Worm (Caenorhabditis elegans): ENCODE data around the gene srg-42.
A peak's percentile ranks its signal among the peaks of the same experiment; 100 is the strongest.

Gene srg-42

ce11 chrV:11118179-11118725, 39.6 kb downstream of the srg-42 start (continued):
- TF ChIP-seq F37D6.2 (tag; optimal IDR thresholded peaks at IDR 0.05) = no peak
- peak; percentile 78; the same call in 1 of the 2 replicates for TF ChIP-seq zfp-3 (GFP tag; conservative IDR thresholded peaks at IDR 0.05)
- no peak for TF ChIP-seq nhr-111 (GFP tag; optimal IDR thresholded peaks at IDR 0.05)
- peak in 1 of 2 experiments; percentile 14 for TF ChIP-seq daf-16 (GFP tag; optimal IDR thresholded peaks at IDR 0.05)
- TF ChIP-seq daf-16 (tag; optimal IDR thresholded peaks at IDR 0.05) = peak; percentile 28
- no peak for TF ChIP-seq mxl-3 (GFP tag; optimal IDR thresholded peaks at IDR 0.05)
- no peak for TF ChIP-seq skn-1 (tag; optimal IDR thresholded peaks at IDR 0.05)
- TF ChIP-seq egl-43 (GFP tag; IDR thresholded peaks at IDR 0.05) = no peak
- TF ChIP-seq lin-15B (tag; optimal IDR thresholded peaks at IDR 0.05) = no peak
- peak; percentile 84 for TF ChIP-seq aha-1 (tag)
- no peak for TF ChIP-seq saeg-2 (GFP tag; IDR thresholded peaks at IDR 0.05)
- TF ChIP-seq lsy-2 (tag; optimal IDR thresholded peaks at IDR 0.05) = peak in 1 of 2 experiments; percentile 17
- TF ChIP-seq dve-1 (tag; optimal IDR thresholded peaks at IDR 0.05; ENCODE audit: insufficient read depth) = peak; percentile 5
- TF ChIP-seq attf-4 (tag; optimal IDR thresholded peaks at IDR 0.05) = no peak
- no peak for TF ChIP-seq ztf-11 (tag; optimal IDR thresholded peaks at IDR 0.05)
- no peak for TF ChIP-seq ceh-20 (GFP tag; IDR thresholded peaks at IDR 0.05)
- no peak for TF ChIP-seq ctbp-1 (GFP tag; IDR thresholded peaks at IDR 0.05)
- TF ChIP-seq daf-19 (GFP tag; conservative IDR thresholded peaks at IDR 0.05) = no peak
- TF ChIP-seq zfp-2 (tag; optimal IDR thresholded peaks at IDR 0.05) = no peak
- TF ChIP-seq daf-8 (GFP tag; IDR thresholded peaks at IDR 0.05) = no peak
- no peak for TF ChIP-seq nhr-10 (tag; optimal IDR thresholded peaks at IDR 0.05)
- no peak for TF ChIP-seq ZK337.2 (GFP tag; IDR thresholded peaks at IDR 0.05)
- no peak for TF ChIP-seq egl-27 (tag; optimal IDR thresholded peaks at IDR 0.05)
- no peak for TF ChIP-seq set-16 (GFP tag; IDR thresholded peaks at IDR 0.05)
- no peak for TF ChIP-seq D1046.2 (GFP tag; IDR thresholded peaks at IDR 0.05)
- TF ChIP-seq zip-11 (GFP tag; IDR thresholded peaks at IDR 0.05) = no peak
- peak; percentile 23 for TF ChIP-seq mes-2 (tag; optimal IDR thresholded peaks at IDR 0.05; ENCODE audit: poor library complexity, severe bottlenecking)
- TF ChIP-seq ceh-28 (tag; optimal IDR thresholded peaks at IDR 0.05) = no peak
- no peak for TF ChIP-seq ceh-62 (tag; optimal IDR thresholded peaks at IDR 0.05)
- TF ChIP-seq ztf-7 (tag; optimal IDR thresholded peaks at IDR 0.05) = no peak
- no peak for TF ChIP-seq mxl-2 (GFP tag; conservative IDR thresholded peaks at IDR 0.05)
- peak; percentile 32 for TF ChIP-seq T20F7.1 (GFP tag; optimal IDR thresholded peaks at IDR 0.05)
- TF ChIP-seq unc-62 (GFP tag; optimal IDR thresholded peaks at IDR 0.05 in 1 of 2) = no peak
- no peak for TF ChIP-seq unc-62 (tag; optimal IDR thresholded peaks at IDR 0.05)
- no peak for TF ChIP-seq nhr-6 (tag; optimal IDR thresholded peaks at IDR 0.05)
- no peak for TF ChIP-seq F44E2.7 (GFP tag; IDR thresholded peaks at IDR 0.05)
- TF ChIP-seq nhr-41 (GFP tag; IDR thresholded peaks at IDR 0.05) = no peak
- TF ChIP-seq Y5F2A.4 (GFP tag; optimal IDR thresholded peaks at IDR 0.05) = no peak
- TF ChIP-seq zip-2 (tag; optimal IDR thresholded peaks at IDR 0.05) = no peak
- no peak for TF ChIP-seq lir-3 (tag; optimal IDR thresholded peaks at IDR 0.05)
- TF ChIP-seq snpc-1.2 (GFP tag; IDR thresholded peaks at IDR 0.05) = no peak
- TF ChIP-seq daf-12 (tag; optimal IDR thresholded peaks at IDR 0.05) = no peak
- TF ChIP-seq fkh-10 (GFP tag; optimal IDR thresholded peaks at IDR 0.05) = no peak
- TF ChIP-seq lin-29 (GFP tag; IDR thresholded peaks at IDR 0.05) = no peak
- no peak for TF ChIP-seq hmg-1.1 (GFP tag; IDR thresholded peaks at IDR 0.05)
- no peak for TF ChIP-seq ZK546.5 (tag; optimal IDR thresholded peaks at IDR 0.05)
- TF ChIP-seq Y75B8A.6 (GFP tag; IDR thresholded peaks at IDR 0.05) = no peak
- TF ChIP-seq tra-1 (GFP tag; IDR thresholded peaks at IDR 0.05) = 0 out of 2 replicates have a peak, but pooled peaks have one; percentile 10
- no peak for TF ChIP-seq lin-1 (GFP tag; IDR thresholded peaks at IDR 0.05)
- peak; percentile 31 for TF ChIP-seq nhr-77 (tag; optimal IDR thresholded peaks at IDR 0.05)
- TF ChIP-seq T26A8.4 (GFP tag; IDR thresholded peaks at IDR 0.05) = 0 out of 2 replicates have a peak, but pooled peaks have one; percentile 42
- peak; percentile 35; the same call in 1 of the 2 replicates for TF ChIP-seq lin-38 (GFP tag; IDR thresholded peaks at IDR 0.05)
- no peak for TF ChIP-seq gei-8 (GFP tag; optimal IDR thresholded peaks at IDR 0.05)
